Fruit fly (Drosophila melanogaster): ENCODE measurements around the gene CG2818.

dm6 chr2L:3712949-3713416 lies at the start of gene CG2818, which contains the start of gene CG31955:
- TF ChIP-seq cic (GFP tag; optimal IDR thresholded peaks at IDR 0.05) (no peak), CG11617 (GFP tag; optimal IDR thresholded peaks at IDR 0.05) (peak; percentile 15), ovo (GFP tag; optimal IDR thresholded peaks at IDR 0.05) (peak; percentile 31), kay (GFP tag; ENCODE audit: borderline replicate concordance) (peak; percentile 96), toe (GFP tag; optimal IDR thresholded peaks at IDR 0.05) (peak; percentile 36), CG12768 (GFP tag; optimal IDR thresholded peaks at IDR 0.05) (no peak), CG33017 (tag; optimal IDR thresholded peaks at IDR 0.05) (no peak), tj (GFP tag; optimal IDR thresholded peaks at IDR 0.05) (peak; percentile 35), Hr96 (GFP tag; optimal IDR thresholded peaks at IDR 0.05) (peak; percentile 52), Clk (GFP tag; optimal IDR thresholded peaks at IDR 0.05) (no peak)
